Fruit fly (Drosophila melanogaster): ENCODE results near the gene Vsx2.

Gene Vsx2

dm6 chrX:5503916-5504315 is 56.1 kb downstream of the Vsx2 start:
- TF ChIP-seq Dll (optimal IDR thresholded peaks at IDR 0.05) (no peak), usp (GFP tag; optimal IDR thresholded peaks at IDR 0.05) (no peak), psq (optimal IDR thresholded peaks at IDR 0.05) (no peak), EcR (GFP tag; optimal IDR thresholded peaks at IDR 0.05) (no peak), CG8478 (optimal IDR thresholded peaks at IDR 0.05) (no peak), pan (optimal IDR thresholded peaks at IDR 0.05) (no peak)

- TF ChIP-seq pan (optimal IDR thresholded peaks at IDR 0.05) (no peak), EcR (GFP tag; optimal IDR thresholded peaks at IDR 0.05) (no peak), usp (GFP tag; optimal IDR thresholded peaks at IDR 0.05) (no peak), Dll (optimal IDR thresholded peaks at IDR 0.05) (no peak), CG8478 (optimal IDR thresholded peaks at IDR 0.05) (no peak), psq (optimal IDR thresholded peaks at IDR 0.05) (no peak)
These were observed 58.9 kb downstream of the Vsx2 start, which contains the start of the genes CG32762 and CG4151 for dm6 chrX:5501129-5501528. CG32762 (minus strand) TSS chrX:5501229. CG4151 (plus strand) TSS chrX:5501476.

- TF ChIP-seq usp (GFP tag; optimal IDR thresholded peaks at IDR 0.05) (no peak), pan (optimal IDR thresholded peaks at IDR 0.05) (no peak), CG8478 (optimal IDR thresholded peaks at IDR 0.05) (no peak), EcR (GFP tag; optimal IDR thresholded peaks at IDR 0.05) (no peak), Dll (optimal IDR thresholded peaks at IDR 0.05) (no peak), psq (optimal IDR thresholded peaks at IDR 0.05) (no peak)
These were observed 63.3 kb downstream of the Vsx2 start for dm6 chrX:5496727-5497126.

dm6 chrX:5495901-5496300 is 64.1 kb downstream of the Vsx2 start, which contains the start of gene frma:
frma (minus strand) TSS chrX:5496052.
- TF ChIP-seq usp (GFP tag; optimal IDR thresholded peaks at IDR 0.05), result no peak
- TF ChIP-seq pan (optimal IDR thresholded peaks at IDR 0.05), result no peak
- TF ChIP-seq Dll (optimal IDR thresholded peaks at IDR 0.05), result no peak
- TF ChIP-seq psq (optimal IDR thresholded peaks at IDR 0.05), result no peak
- TF ChIP-seq CG8478 (optimal IDR thresholded peaks at IDR 0.05), result no peak
- TF ChIP-seq EcR (GFP tag; optimal IDR thresholded peaks at IDR 0.05), result no peak

- TF ChIP-seq EcR (GFP tag; optimal IDR thresholded peaks at IDR 0.05) (no peak), psq (optimal IDR thresholded peaks at IDR 0.05) (no peak), CG8478 (optimal IDR thresholded peaks at IDR 0.05) (no peak), usp (GFP tag; optimal IDR thresholded peaks at IDR 0.05) (no peak), Dll (optimal IDR thresholded peaks at IDR 0.05) (no peak)
These were observed 72.6 kb downstream of the Vsx2 start for dm6 chrX:5487381-5487780.

- TF ChIP-seq CG8478 (optimal IDR thresholded peaks at IDR 0.05) (no peak), usp (GFP tag; optimal IDR thresholded peaks at IDR 0.05) (no peak), Dll (optimal IDR thresholded peaks at IDR 0.05) (no peak), psq (optimal IDR thresholded peaks at IDR 0.05) (no peak), EcR (GFP tag; optimal IDR thresholded peaks at IDR 0.05) (no peak), pan (optimal IDR thresholded peaks at IDR 0.05) (no peak)
These were observed 74.1 kb downstream of the Vsx2 start for dm6 chrX:5485903-5486302.

All from whole organism.